Worm (Caenorhabditis elegans): ENCODE data around the gene irg-4.
"Not testable (repeated sequence)": the region's sequence is repeated elsewhere in the genome, so short reads cannot be mapped to it uniquely, and the experiment has no call there.

irg-4 gene

DNA sequence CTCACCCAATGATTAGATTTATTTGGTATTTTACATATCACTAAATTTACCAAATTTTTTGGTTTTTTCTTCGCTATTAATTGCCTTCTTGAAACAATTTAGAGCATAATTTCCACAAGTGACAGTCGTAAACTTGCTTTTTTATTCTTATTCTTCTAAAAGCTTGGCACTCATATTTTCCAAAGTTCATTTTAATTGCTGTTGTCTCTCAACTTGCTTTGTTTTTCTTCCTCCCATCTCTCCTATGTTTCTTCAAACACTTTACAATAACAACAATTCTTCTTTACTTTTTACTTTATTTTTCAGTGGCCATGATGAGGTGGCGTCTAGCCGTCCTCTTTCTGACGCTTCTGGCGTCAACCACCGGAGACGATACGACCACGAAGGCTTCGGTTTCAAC, 32.7 kb downstream of the irg-4 start, which contains the start of gene igdb-2:
Gene igdb-2, plus strand, starts transcription at position 301 of the 400 bp plus-strand sequence.
- TF ChIP-seq skn-1 (tag; optimal IDR thresholded peaks at IDR 0.05) (no peak), R02D3.7 (tag; optimal IDR thresholded peaks at IDR 0.05) (no peak), ztf-11 (tag; optimal IDR thresholded peaks at IDR 0.05) (no peak), nhr-28 (tag; optimal IDR thresholded peaks at IDR 0.05) (no peak), egl-27 (tag; optimal IDR thresholded peaks at IDR 0.05) (no peak), daf-12 (tag; optimal IDR thresholded peaks at IDR 0.05) (no peak), fkh-10 (GFP tag; optimal IDR thresholded peaks at IDR 0.05) (no peak), eor-1 (tag; optimal IDR thresholded peaks at IDR 0.05) (no peak), hmg-11 (tag; optimal IDR thresholded peaks at IDR 0.05) (no peak), snpc-4 (tag; optimal IDR thresholded peaks at IDR 0.05) (no peak), sea-2 (GFP tag; optimal IDR thresholded peaks at IDR 0.05) (no peak), zag-1 (tag; optimal IDR thresholded peaks at IDR 0.05) (no peak), ZK546.5 (tag; optimal IDR thresholded peaks at IDR 0.05) (no peak), jun-1 (tag; optimal IDR thresholded peaks at IDR 0.05) (no peak), ceh-9 (tag; optimal IDR thresholded peaks at IDR 0.05) (no peak), lin-39 (tag; optimal IDR thresholded peaks at IDR 0.05) (no peak), ceh-28 (tag; optimal IDR thresholded peaks at IDR 0.05) (no peak), nhr-23 (tag; optimal IDR thresholded peaks at IDR 0.05) (no peak), elt-2 (tag; optimal IDR thresholded peaks at IDR 0.05) (no peak), elt-3 (tag; optimal IDR thresholded peaks at IDR 0.05) (no peak)

DNA sequence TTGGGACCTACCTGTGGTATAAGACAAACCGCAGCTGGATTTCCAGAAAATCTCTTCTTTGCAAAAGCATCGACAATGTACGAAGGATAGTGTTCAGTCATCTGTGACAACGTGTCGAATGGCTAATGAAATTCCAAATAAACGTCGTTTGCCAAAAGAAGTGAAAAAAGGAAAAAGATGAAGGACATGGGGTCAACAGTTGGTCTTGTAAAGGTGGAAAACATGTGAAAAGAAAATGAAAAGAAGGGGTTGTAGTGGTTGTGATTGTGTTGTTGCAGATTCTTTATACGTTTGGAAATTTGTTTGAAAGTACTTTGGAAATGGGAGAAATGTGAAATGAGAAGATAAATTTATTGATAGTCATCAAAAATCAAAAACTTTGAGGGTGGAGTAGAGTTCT, 41.3 kb downstream of the irg-4 start, which contains the start of gene T04A11.1:
Gene T04A11.1, minus strand, starts transcription at position 101 of the 400 bp plus-strand sequence.
- not testable (repeated sequence) for TF ChIP-seq ceh-16, ceh-9, nhr-76 (tag; optimal IDR thresholded peaks at IDR 0.05)

DNA sequence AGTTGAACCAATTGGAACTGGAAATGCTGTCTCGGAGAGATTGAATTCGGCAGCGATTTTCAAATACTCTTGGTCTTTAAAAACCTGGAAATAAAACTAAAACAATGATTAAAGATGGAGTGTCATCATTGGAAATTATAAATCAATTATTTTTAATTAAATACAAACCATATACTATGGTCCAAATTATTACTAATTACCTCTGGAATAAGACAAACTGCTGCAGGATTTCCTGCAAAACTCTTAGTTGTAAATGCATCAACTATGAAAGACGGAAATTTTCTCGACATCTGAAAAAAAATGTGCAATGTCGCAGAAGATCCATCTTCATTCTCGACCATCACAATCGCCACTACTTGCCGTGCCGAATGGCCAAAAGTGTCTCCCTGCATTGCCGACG, 43.1 kb downstream of the irg-4 start, which contains the start of gene igdb-1:
Gene igdb-1, plus strand, starts transcription at position 301 of the 400 bp plus-strand sequence.
- not testable (repeated sequence) for TF ChIP-seq daf-12, snpc-4, tbx-2 (tag; optimal IDR thresholded peaks at IDR 0.05)

DNA sequence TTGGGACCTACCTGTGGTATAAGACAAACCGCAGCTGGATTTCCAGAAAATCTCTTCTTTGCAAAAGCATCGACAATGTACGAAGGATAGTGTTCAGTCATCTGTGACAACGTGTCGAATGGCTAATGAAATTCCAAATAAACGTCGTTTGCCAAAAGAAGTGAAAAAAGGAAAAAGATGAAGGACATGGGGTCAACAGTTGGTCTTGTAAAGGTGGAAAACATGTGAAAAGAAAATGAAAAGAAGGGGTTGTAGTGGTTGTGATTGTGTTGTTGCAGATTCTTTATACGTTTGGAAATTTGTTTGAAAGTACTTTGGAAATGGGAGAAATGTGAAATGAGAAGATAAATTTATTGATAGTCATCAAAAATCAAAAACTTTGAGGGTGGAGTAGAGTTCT, 48.8 kb downstream of the irg-4 start, which contains the start of gene T04A11.4:
Gene T04A11.4, minus strand, starts transcription at position 101 of the 400 bp plus-strand sequence.
- TF ChIP-seq elt-2, tbx-2, pqm-1 (tag; optimal IDR thresholded peaks at IDR 0.05): not testable (repeated sequence)

DNA sequence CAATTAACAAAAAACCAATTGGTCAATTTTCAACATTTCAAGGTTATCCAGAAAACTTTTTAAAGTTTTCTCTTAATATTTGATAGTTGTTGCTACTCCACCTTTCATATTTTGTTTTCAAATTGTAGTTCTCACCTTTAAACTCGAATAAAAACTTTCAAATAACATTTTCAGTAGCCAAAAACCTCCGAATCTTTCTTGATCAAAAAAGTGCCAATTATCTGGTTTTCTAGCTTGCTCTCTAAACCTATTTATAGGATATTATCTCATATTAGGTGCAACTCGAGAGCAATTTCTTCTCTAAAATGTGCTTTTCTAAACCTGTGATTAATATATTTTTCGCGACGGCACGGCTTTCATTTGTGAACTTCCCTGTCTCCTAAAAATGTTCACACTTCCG, 51.6 kb downstream of the irg-4 start, which contains the start of gene sru-26:
Gene sru-26, plus strand, starts transcription at position 301 of the 400 bp plus-strand sequence.
- TF ChIP-seq nhr-237 (tag; optimal IDR thresholded peaks at IDR 0.05): no peak
- TF ChIP-seq tbx-2 (tag; optimal IDR thresholded peaks at IDR 0.05): no peak
- TF ChIP-seq nhr-43 (tag; optimal IDR thresholded peaks at IDR 0.05; ENCODE audit: poor library complexity, severe bottlenecking): no peak
- no peak for TF ChIP-seq fkh-2 (tag; optimal IDR thresholded peaks at IDR 0.05)
- TF ChIP-seq unc-39 (tag; optimal IDR thresholded peaks at IDR 0.05): no peak
- TF ChIP-seq mdl-1 (tag; optimal IDR thresholded peaks at IDR 0.05): no peak
- TF ChIP-seq nhr-77 (tag; optimal IDR thresholded peaks at IDR 0.05): no peak
- TF ChIP-seq lin-15B (tag; optimal IDR thresholded peaks at IDR 0.05): no peak
- TF ChIP-seq egl-5 (tag; optimal IDR thresholded peaks at IDR 0.05): no peak
- no peak for TF ChIP-seq fos-1 (tag; optimal IDR thresholded peaks at IDR 0.05)
- TF ChIP-seq ceh-28 (tag; optimal IDR thresholded peaks at IDR 0.05): no peak
- no peak for TF ChIP-seq ztf-4 (tag; optimal IDR thresholded peaks at IDR 0.05)
- no peak for TF ChIP-seq ama-1 (optimal IDR thresholded peaks at IDR 0.05)

Data from whole organism, L3 larva.